Fruit fly (Drosophila melanogaster): Measurements from ENCODE around the gene Moe.
A peak's percentile ranks its signal among the peaks of the same experiment; 100 is the strongest.

Moe gene

DNA sequence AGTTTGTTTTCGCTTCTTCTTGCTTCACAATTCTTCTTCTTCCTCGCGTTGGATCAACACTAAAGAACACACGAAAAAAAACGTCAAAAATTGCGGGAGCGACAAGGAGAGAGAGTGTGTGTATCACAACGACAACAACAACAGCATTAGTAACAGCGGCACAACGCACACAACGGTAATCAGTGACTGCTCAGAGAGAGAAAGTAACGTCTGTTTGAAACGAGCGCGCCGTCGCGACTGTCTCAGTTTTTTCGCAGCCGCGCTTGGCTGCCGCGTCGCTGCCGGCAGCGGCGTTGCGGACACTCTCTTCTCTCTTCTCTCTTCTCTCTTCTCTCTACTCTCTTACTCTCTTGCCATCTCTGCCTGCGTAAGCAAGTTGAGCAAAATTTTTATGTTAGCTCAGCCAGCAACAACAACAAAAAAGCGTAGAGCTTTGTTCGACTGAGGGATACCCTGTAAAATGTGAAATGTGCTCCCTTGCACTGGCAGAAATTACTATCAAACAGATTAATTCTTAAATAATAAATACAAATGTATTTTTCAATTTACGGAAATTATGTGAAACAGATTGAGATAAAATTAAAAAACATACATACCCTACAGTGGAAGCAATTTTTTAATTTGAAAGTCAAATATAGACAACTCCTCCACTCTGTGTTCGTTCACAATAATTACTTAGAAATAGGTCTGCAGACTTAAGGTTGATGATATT lies 6.4 kb downstream of the Moe start (continued):
- TF ChIP-seq CG6808 (GFP tag; optimal IDR thresholded peaks at IDR 0.05) (peak; percentile 17), CG7368 (GFP tag; optimal IDR thresholded peaks at IDR 0.05) (peak; percentile 31), Hr38 (GFP tag; optimal IDR thresholded peaks at IDR 0.05) (no peak), CG6792 (GFP tag; optimal IDR thresholded peaks at IDR 0.05) (peak; percentile 48), pdm3 (GFP tag; optimal IDR thresholded peaks at IDR 0.05) (peak; percentile 63), cyc (GFP tag; optimal IDR thresholded peaks at IDR 0.05) (peak; percentile 34), CG6163 (GFP tag; IDR thresholded peaks at IDR 0.05) (peak; percentile 69; the same call in 2 of the 3 replicates), Lpt (GFP tag; optimal IDR thresholded peaks at IDR 0.05) (no peak), CG9139 (GFP tag; optimal IDR thresholded peaks at IDR 0.05) (peak; percentile 11), salr (GFP tag; optimal IDR thresholded peaks at IDR 0.05) (peak in 1 of 2 experiments; percentile 47), dsx (GFP tag; optimal IDR thresholded peaks at IDR 0.05; ENCODE audit: poor library complexity, severe bottlenecking) (peak; percentile 44), CG8632 (GFP tag; optimal IDR thresholded peaks at IDR 0.05) (peak; percentile 52), net (GFP tag; optimal IDR thresholded peaks at IDR 0.05) (peak; percentile 62), CG8119 (GFP tag; IDR thresholded peaks at IDR 0.05) (peak; percentile 58)

DNA sequence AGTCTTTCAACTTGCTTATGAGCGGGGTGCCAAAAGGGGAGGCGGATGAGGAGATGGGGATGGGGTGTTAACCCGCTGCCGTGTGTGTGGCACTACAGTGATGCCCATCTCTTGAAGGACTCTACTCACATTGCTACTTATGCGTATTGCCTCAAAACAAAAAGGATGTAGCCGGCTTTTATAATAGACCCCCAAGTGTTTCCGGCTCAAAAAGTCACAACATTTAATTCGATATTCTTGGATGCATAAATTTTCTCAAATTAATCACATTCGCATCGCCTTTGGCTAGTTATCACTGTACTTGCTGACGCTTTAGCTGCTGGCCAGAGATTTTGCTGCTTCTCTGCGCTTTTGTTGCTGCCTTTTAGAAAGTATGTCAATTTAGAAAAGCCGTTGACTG lies 7.2 kb downstream of the Moe start:
- peak; percentile 81 for TF ChIP-seq CG8119 (GFP tag; IDR thresholded peaks at IDR 0.05)
- peak; percentile 77 for TF ChIP-seq eg (GFP tag; IDR thresholded peaks at IDR 0.05)
- TF ChIP-seq Eip93F (GFP tag; optimal IDR thresholded peaks at IDR 0.05): no peak
- TF ChIP-seq Eip78C (GFP tag): peak; percentile 69
- TF ChIP-seq CG7368 (GFP tag; optimal IDR thresholded peaks at IDR 0.05): peak; percentile 48
- peak; percentile 75 for TF ChIP-seq svp (GFP tag)
- TF ChIP-seq acj6 (GFP tag; optimal IDR thresholded peaks at IDR 0.05): peak; percentile 19
- peak; percentile 31 for TF ChIP-seq CG11762 (GFP tag; optimal IDR thresholded peaks at IDR 0.05; ENCODE audit: insufficient read depth)
- TF ChIP-seq Sox15 (GFP tag; optimal IDR thresholded peaks at IDR 0.05): peak; percentile 36
- TF ChIP-seq CG32006 (GFP tag; optimal IDR thresholded peaks at IDR 0.05): peak; percentile 89
- TF ChIP-seq CG4318 (GFP tag; optimal IDR thresholded peaks at IDR 0.05): peak; percentile 72
- TF ChIP-seq CG10669 (GFP tag; optimal IDR thresholded peaks at IDR 0.05): peak; percentile 18
- no peak for TF ChIP-seq Ets21C (GFP tag; optimal IDR thresholded peaks at IDR 0.05)
- no peak for TF ChIP-seq fd85E (GFP tag; optimal IDR thresholded peaks at IDR 0.05)
- peak; percentile 43 for TF ChIP-seq cyc (GFP tag; optimal IDR thresholded peaks at IDR 0.05)
- no peak for TF ChIP-seq fkh (GFP tag; optimal IDR thresholded peaks at IDR 0.05)
- peak; percentile 61 for TF ChIP-seq OdsH (GFP tag; optimal IDR thresholded peaks at IDR 0.05)
- peak; percentile 45 for TF ChIP-seq CG10631 (GFP tag; optimal IDR thresholded peaks at IDR 0.05)
- TF ChIP-seq vri (GFP tag; optimal IDR thresholded peaks at IDR 0.05): no peak
- no peak for TF ChIP-seq Blimp-1 (GFP tag; optimal IDR thresholded peaks at IDR 0.05)
- peak; percentile 9 for TF ChIP-seq esn (GFP tag; optimal IDR thresholded peaks at IDR 0.05)
- TF ChIP-seq fd59A (GFP tag; optimal IDR thresholded peaks at IDR 0.05): peak; percentile 11
- no peak for TF ChIP-seq Hr38 (GFP tag; optimal IDR thresholded peaks at IDR 0.05)
- no peak for TF ChIP-seq ss (GFP tag; optimal IDR thresholded peaks at IDR 0.05)
- peak; percentile 72 for TF ChIP-seq pdm3 (GFP tag; optimal IDR thresholded peaks at IDR 0.05)
- TF ChIP-seq CG6163 (GFP tag; IDR thresholded peaks at IDR 0.05): peak; percentile 78
- TF ChIP-seq CG8632 (GFP tag; optimal IDR thresholded peaks at IDR 0.05): peak; percentile 13
- peak; percentile 32; the same call in 1 of the 2 replicates for TF ChIP-seq CG11294 (GFP tag; IDR thresholded peaks at IDR 0.05)
- TF ChIP-seq CG6276 (GFP tag; optimal IDR thresholded peaks at IDR 0.05): peak; percentile 77
- peak in 1 of 2 experiments; percentile 30 for TF ChIP-seq salr (GFP tag; optimal IDR thresholded peaks at IDR 0.05)
- peak; percentile 28 for TF ChIP-seq topi (GFP tag; optimal IDR thresholded peaks at IDR 0.05)
- peak; percentile 28; the same call in 1 of the 2 replicates for TF ChIP-seq Gug (GFP tag; IDR thresholded peaks at IDR 0.05)
- TF ChIP-seq CG3919 (GFP tag; optimal IDR thresholded peaks at IDR 0.05): peak; percentile 25
- TF ChIP-seq dsx (GFP tag; optimal IDR thresholded peaks at IDR 0.05; ENCODE audit: poor library complexity, severe bottlenecking): no peak
- TF ChIP-seq Hr4 (GFP tag; optimal IDR thresholded peaks at IDR 0.05): peak; percentile 79
- peak; percentile 21 for TF ChIP-seq Smox (GFP tag; optimal IDR thresholded peaks at IDR 0.05)
- TF ChIP-seq CG6792 (GFP tag; optimal IDR thresholded peaks at IDR 0.05): peak; percentile 61
- peak; percentile 68 for TF ChIP-seq dac (GFP tag; optimal IDR thresholded peaks at IDR 0.05)
- peak; percentile 40 for TF ChIP-seq CG34406 (GFP tag; optimal IDR thresholded peaks at IDR 0.05)
- TF ChIP-seq CG6808 (GFP tag; optimal IDR thresholded peaks at IDR 0.05): peak; percentile 51
- TF ChIP-seq Met (GFP tag; optimal IDR thresholded peaks at IDR 0.05): peak; percentile 47
- no peak for TF ChIP-seq CG6854 (GFP tag; optimal IDR thresholded peaks at IDR 0.05)
- no peak for TF ChIP-seq Ets96B (tag; optimal IDR thresholded peaks at IDR 0.05)

Data from whole organism, prepupa.